Worm (Caenorhabditis elegans): ENCODE data around the gene egas-2.

egas-2 gene

ce11 chrV:18650043-18650442 is at the start of gene egas-2:
Gene egas-2, plus strand, starts transcription at chrV:18650343.
- no peak for TF ChIP-seq cog-1 (tag; optimal IDR thresholded peaks at IDR 0.05)

- TF ChIP-seq med-1 (GFP tag; optimal IDR thresholded peaks at IDR 0.05; ENCODE audit: insufficient read depth): no peak
- TF ChIP-seq ref-1 (GFP tag; conservative IDR thresholded peaks at IDR 0.05): no peak
- no peak for TF ChIP-seq cog-1 (tag; optimal IDR thresholded peaks at IDR 0.05)
- TF ChIP-seq flt-1 (GFP tag; IDR thresholded peaks at IDR 0.05): no peak
- TF ChIP-seq klf-2 (GFP tag; conservative IDR thresholded peaks at IDR 0.05): no peak
- no peak for TF ChIP-seq ztf-23 (GFP tag; IDR thresholded peaks at IDR 0.05)
- peak; percentile 65 for TF ChIP-seq T22C8.4 (GFP tag; IDR thresholded peaks at IDR 0.05)
- TF ChIP-seq ztf-29 (GFP tag; IDR thresholded peaks at IDR 0.05): no peak
Measured at ce11 chrV:18605510-18605909, 44.6 kb upstream of the egas-2 start.

ce11 chrV:18613164-18613563 is 37.0 kb upstream of the egas-2 start:
- TF ChIP-seq med-1 (GFP tag; optimal IDR thresholded peaks at IDR 0.05; ENCODE audit: insufficient read depth) (no peak), ztf-29 (GFP tag; IDR thresholded peaks at IDR 0.05) (0 out of 2 replicates have a peak, but pooled peaks have one; percentile 58)

ce11 chrV:18614498-18614897 is 35.6 kb upstream of the egas-2 start:
- TF ChIP-seq T22C8.4 (GFP tag; IDR thresholded peaks at IDR 0.05) (peak; percentile 60), med-1 (GFP tag; optimal IDR thresholded peaks at IDR 0.05; ENCODE audit: insufficient read depth) (no peak), ref-1 (GFP tag; conservative IDR thresholded peaks at IDR 0.05) (no peak), klf-2 (GFP tag; conservative IDR thresholded peaks at IDR 0.05) (no peak), cog-1 (tag; optimal IDR thresholded peaks at IDR 0.05) (peak; percentile 14)

ce11 chrV:18616287-18616686 is 33.9 kb upstream of the egas-2 start, which contains the start of gene nhr-70:
Gene nhr-70, plus strand, starts transcription at chrV:18616587.
- TF ChIP-seq med-1 (GFP tag; optimal IDR thresholded peaks at IDR 0.05; ENCODE audit: insufficient read depth) (no peak), tab-1 (GFP tag; IDR thresholded peaks at IDR 0.05) (no peak)

ce11 chrV:18622462-18622861 is 27.7 kb upstream of the egas-2 start, which contains the start of gene Y69H2.1:
Gene Y69H2.1, minus strand, starts transcription at chrV:18622562.
- TF ChIP-seq cog-1 (tag; optimal IDR thresholded peaks at IDR 0.05): no peak
- no peak for TF ChIP-seq flt-1 (GFP tag; IDR thresholded peaks at IDR 0.05)
- TF ChIP-seq T22C8.4 (GFP tag; IDR thresholded peaks at IDR 0.05): no peak
- no peak for TF ChIP-seq ref-1 (GFP tag; conservative IDR thresholded peaks at IDR 0.05)
- TF ChIP-seq tab-1 (GFP tag; IDR thresholded peaks at IDR 0.05): no peak
- no peak for TF ChIP-seq med-1 (GFP tag; optimal IDR thresholded peaks at IDR 0.05; ENCODE audit: insufficient read depth)
- no peak for TF ChIP-seq klf-2 (GFP tag; conservative IDR thresholded peaks at IDR 0.05)
- TF ChIP-seq ztf-23 (GFP tag; IDR thresholded peaks at IDR 0.05): no peak
- no peak for TF ChIP-seq ztf-29 (GFP tag; IDR thresholded peaks at IDR 0.05)

ce11 chrV:18626764-18627163 is 23.4 kb upstream of the egas-2 start, which contains the start of gene Y69H2.15:
Gene Y69H2.15, minus strand, starts transcription at chrV:18626864.
- TF ChIP-seq ztf-29 (GFP tag; IDR thresholded peaks at IDR 0.05) (no peak), klf-2 (GFP tag; conservative IDR thresholded peaks at IDR 0.05) (no peak), med-1 (GFP tag; optimal IDR thresholded peaks at IDR 0.05; ENCODE audit: insufficient read depth) (no peak), T22C8.4 (GFP tag; IDR thresholded peaks at IDR 0.05) (no peak)

ce11 chrV:18627445-18627844 is 22.7 kb upstream of the egas-2 start:
- TF ChIP-seq ztf-23 (GFP tag; IDR thresholded peaks at IDR 0.05) (no peak), T22C8.4 (GFP tag; IDR thresholded peaks at IDR 0.05) (no peak), klf-2 (GFP tag; conservative IDR thresholded peaks at IDR 0.05) (no peak), ref-1 (GFP tag; conservative IDR thresholded peaks at IDR 0.05) (no peak), ztf-29 (GFP tag; IDR thresholded peaks at IDR 0.05) (no peak), med-1 (GFP tag; optimal IDR thresholded peaks at IDR 0.05; ENCODE audit: insufficient read depth) (no peak), cog-1 (tag; optimal IDR thresholded peaks at IDR 0.05) (no peak), flt-1 (GFP tag; IDR thresholded peaks at IDR 0.05) (no peak), tab-1 (GFP tag; IDR thresholded peaks at IDR 0.05) (no peak)

- no peak for TF ChIP-seq med-1 (GFP tag; optimal IDR thresholded peaks at IDR 0.05; ENCODE audit: insufficient read depth)
- TF ChIP-seq T22C8.4 (GFP tag; IDR thresholded peaks at IDR 0.05): peak; percentile 76
Measured at ce11 chrV:18628907-18629306, 21.2 kb upstream of the egas-2 start.

ce11 chrV:18631966-18632531 is 18.1 kb upstream of the egas-2 start:
- TF ChIP-seq T22C8.4 (GFP tag; IDR thresholded peaks at IDR 0.05) (peak; percentile 90), ztf-23 (GFP tag; IDR thresholded peaks at IDR 0.05) (no peak)

ce11 chrV:18636248-18636647 is 13.9 kb upstream of the egas-2 start, which contains the start of gene egas-3:
Gene egas-3, minus strand, starts transcription at chrV:18636348.
- TF ChIP-seq T22C8.4 (GFP tag; IDR thresholded peaks at IDR 0.05) (no peak), cog-1 (tag; optimal IDR thresholded peaks at IDR 0.05) (no peak), med-1 (GFP tag; optimal IDR thresholded peaks at IDR 0.05; ENCODE audit: insufficient read depth) (no peak), ztf-23 (GFP tag; IDR thresholded peaks at IDR 0.05) (no peak), flt-1 (GFP tag; IDR thresholded peaks at IDR 0.05) (no peak), klf-2 (GFP tag; conservative IDR thresholded peaks at IDR 0.05) (no peak), ztf-29 (GFP tag; IDR thresholded peaks at IDR 0.05) (no peak), tab-1 (GFP tag; IDR thresholded peaks at IDR 0.05) (no peak), ref-1 (GFP tag; conservative IDR thresholded peaks at IDR 0.05) (no peak)
